Fruit fly (Drosophila melanogaster) whole organism, adult: ENCODE data around the gene Oat.

Experiments
- CG1620 ChIP-seq: fragments of 200-800 bp; sonication (Bioruptor generic); optimal IDR thresholded peaks from 2 replicates; lab custom pipeline; 2016; ENCODE audit warnings: missing biosample characterization, missing genetic modification characterization
- CG33017 ChIP-seq: fragments of 200-800 bp; sonication (Bioruptor generic); optimal IDR thresholded peaks from 2 replicates; lab custom pipeline; 2018; ENCODE audit warnings: missing biosample characterization, mild to moderate bottlenecking, missing genetic modification characterization, moderate library complexity
- CG7101 ChIP-seq: fragments of 200-800 bp; sonication (Bioruptor generic); optimal IDR thresholded peaks from 2 replicates; lab custom pipeline; 2018; ENCODE audit warnings: missing biosample characterization, mild to moderate bottlenecking, missing genetic modification characterization, moderate library complexity
- Crg-1 ChIP-seq: fragments of 200-800 bp; sonication (Bioruptor generic); optimal IDR thresholded peaks from 2 replicates; lab custom pipeline; 2016; ENCODE audit warnings: missing biosample characterization, missing genetic modification characterization
- toe ChIP-seq: fragments of 200-800 bp; sonication (Bioruptor generic); optimal IDR thresholded peaks from 2 replicates; lab custom pipeline; 2016; ENCODE audit warnings: missing biosample characterization, missing genetic modification characterization

DNA sequence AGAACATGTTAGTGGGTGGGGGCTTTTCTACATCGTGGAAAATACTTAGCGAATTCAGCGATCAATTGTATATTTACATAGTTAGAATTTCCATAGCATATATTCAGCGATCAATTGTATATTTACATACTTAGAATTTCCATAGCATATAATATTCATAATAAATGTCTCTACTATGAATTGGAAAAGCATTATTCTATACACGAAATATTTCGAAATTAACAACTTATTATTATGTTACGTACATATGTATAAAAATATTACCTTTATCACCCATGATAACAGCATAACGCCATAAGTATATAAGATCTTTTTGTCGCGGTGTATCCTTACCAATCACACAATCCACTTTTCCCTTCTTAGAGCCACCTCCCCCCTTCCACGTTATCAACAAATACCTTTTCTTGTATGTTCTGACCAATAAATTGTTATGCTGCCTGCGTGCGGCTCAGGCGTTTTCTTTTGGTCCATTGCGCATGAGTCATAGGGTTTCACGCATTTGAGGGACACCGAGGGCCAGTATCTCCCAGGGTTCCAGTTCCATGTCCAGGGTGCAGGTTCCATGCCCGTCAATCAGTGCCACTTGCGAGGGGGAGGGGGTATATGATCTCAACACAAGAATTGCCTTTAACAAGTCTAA is 12.7 kb downstream of the Oat start:
- no peak for TF ChIP-seq CG7101 (tag; lab: Kevin White, UChicago)
- TF ChIP-seq CG1620 (GFP tag; lab: Kevin White, UChicago): no peak
- no peak for TF ChIP-seq toe (GFP tag; lab: Kevin White, UChicago)
- TF ChIP-seq CG33017 (tag; lab: Kevin White, UChicago): no peak
- no peak for TF ChIP-seq Crg-1 (GFP tag; lab: Kevin White, UChicago)
